Fruit fly (Drosophila melanogaster) whole organism, embryonic: ENCODE results near the gene CG17010.

Experiments used
- Atf6 ChIP-seq: fragments of 200-800 bp; sonication (Bioruptor generic); IDR thresholded peaks from 2 replicates; pipeline ENCODE4 v1.3.6; 2022; ENCODE audit warnings: missing biosample characterization, missing genetic modification characterization
- Bteb2 ChIP-seq: fragments of 200-800 bp; sonication (Bioruptor generic); optimal IDR thresholded peaks from 2 replicates; lab custom pipeline; 2016; ENCODE audit warnings: missing biosample characterization, missing genetic modification characterization
- CG10209 ChIP-seq: fragments of 200-800 bp; sonication (Bioruptor generic); optimal IDR thresholded peaks from 3 replicates; lab custom pipeline; 2017; ENCODE audit warnings: missing biosample characterization, mild to moderate bottlenecking, missing genetic modification characterization, missing genetic modification reagents
- CG11504 ChIP-seq: fragments of 200-800 bp; sonication (Bioruptor generic); optimal IDR thresholded peaks from 3 replicates; lab custom pipeline; 2019; ENCODE audit warnings: missing biosample characterization, mild to moderate bottlenecking, missing genetic modification characterization, moderate library complexity
- CG12219 ChIP-seq: fragments of 200-800 bp; sonication (Bioruptor generic); optimal IDR thresholded peaks from 3 replicates; lab custom pipeline; 2018; ENCODE audit warnings: missing biosample characterization, mild to moderate bottlenecking, missing genetic modification characterization
- CG12659 ChIP-seq: fragments of 200-800 bp; sonication (Bioruptor generic); optimal IDR thresholded peaks from 3 replicates; lab custom pipeline; 2017; ENCODE audit warnings: mild to moderate bottlenecking, missing biosample characterization, missing genetic modification reagents, missing genetic modification characterization
- CG14441 ChIP-seq: fragments of 200-800 bp; sonication (Bioruptor generic); IDR thresholded peaks from 2 replicates; pipeline ENCODE4 v1.3.6; 2022; ENCODE audit warnings: missing biosample characterization, missing genetic modification characterization
- CG15696 ChIP-seq: fragments of 200-800 bp; sonication (Bioruptor generic); optimal IDR thresholded peaks from 2 replicates; lab custom pipeline; 2019; ENCODE audit warnings: missing biosample characterization, mild to moderate bottlenecking, missing genetic modification characterization, moderate library complexity
- CG17328 ChIP-seq: fragments of 200-800 bp; sonication (Bioruptor generic); IDR thresholded peaks from 2 replicates; pipeline ENCODE4 v1.3.6; 2022; ENCODE audit warnings: missing biosample characterization, missing genetic modification characterization
- CG1832 ChIP-seq: fragments of 200-800 bp; sonication (Bioruptor generic); optimal IDR thresholded peaks from 2 replicates; lab custom pipeline; 2017; ENCODE audit warnings: missing biosample characterization, mild to moderate bottlenecking, missing genetic modification characterization, inconsistent platforms
- CG18764 ChIP-seq: fragments of 200-800 bp; sonication (Bioruptor generic); optimal IDR thresholded peaks from 3 replicates; lab custom pipeline; 2016; ENCODE audit warnings: missing biosample characterization, missing genetic modification characterization
- CG32772 ChIP-seq: fragments of 200-800 bp; sonication (Bioruptor generic); IDR thresholded peaks from 2 replicates; pipeline ENCODE4 v1.3.6; 2022; ENCODE audit warnings: missing biosample characterization, missing genetic modification characterization
- CG3847 ChIP-seq: fragments of 200-800 bp; sonication (Bioruptor generic); IDR thresholded peaks from 2 replicates; pipeline ENCODE4 v1.3.6; 2022; ENCODE audit warnings: missing biosample characterization, missing genetic modification characterization
- CG4328 ChIP-seq: fragments of 200-800 bp; sonication (Bioruptor generic); optimal IDR thresholded peaks from 3 replicates; lab custom pipeline; 2017; ENCODE audit warnings: missing biosample characterization, missing genetic modification reagents, missing genetic modification characterization
- CG4730 ChIP-seq: fragments of 200-800 bp; sonication (Bioruptor generic); IDR thresholded peaks from 2 replicates; pipeline ENCODE4 v1.3.6; 2022; ENCODE audit warnings: missing biosample characterization, missing genetic modification characterization
- CG5180 ChIP-seq: fragments of 200-800 bp; sonication (Bioruptor generic); optimal IDR thresholded peaks from 3 replicates; lab custom pipeline; 2017; ENCODE audit warnings: missing biosample characterization, missing genetic modification characterization, mild to moderate bottlenecking, moderate library complexity, missing genetic modification reagents
- CG6813 ChIP-seq: fragments of 200-800 bp; sonication (Bioruptor generic); optimal IDR thresholded peaks from 2 replicates; lab custom pipeline; 2017; ENCODE audit warnings: missing biosample characterization, missing genetic modification characterization, mild to moderate bottlenecking, moderate library complexity, missing genetic modification reagents
- D ChIP-seq, 2 experiments: fragments of 200-800 bp in 1 of 2; fragments of >200 bp in 1 of 2; sonication (Bioruptor generic) in 1 of 2; optimal IDR thresholded peaks; 2 replicates in 1 of 2; 3 replicates in 1 of 2; lab custom pipeline; 2017; ENCODE audit warnings: mild to moderate bottlenecking in 1 of 2, missing biosample characterization in 1 of 2, missing genetic modification characterization in 1 of 2, missing genetic modification reagents in 1 of 2
- ERR ChIP-seq: fragments of 200-800 bp; sonication (Bioruptor generic); optimal IDR thresholded peaks from 2 replicates; lab custom pipeline; 2016; ENCODE audit warnings: missing biosample characterization, missing genetic modification characterization
- Eip74EF ChIP-seq, 2 experiments: fragments of 200-800 bp in 1 of 2; fragments of >200 bp in 1 of 2; sonication (Bioruptor generic) in 1 of 2; optimal IDR thresholded peaks; 2 replicates each; lab custom pipeline; 2017 to 2019; ENCODE audit warnings: missing biosample characterization in 2 of 2, missing genetic modification characterization in 2 of 2, mild to moderate bottlenecking in 1 of 2, moderate library complexity in 1 of 2
- HHEX ChIP-seq: fragments of 200-800 bp; sonication (Bioruptor generic); optimal IDR thresholded peaks from 3 replicates; lab custom pipeline; 2017; ENCODE audit warnings: missing biosample characterization, mild to moderate bottlenecking, missing genetic modification characterization, missing genetic modification reagents
- Hmr ChIP-seq: fragments of 200-800 bp; sonication (Bioruptor generic); optimal IDR thresholded peaks from 3 replicates; lab custom pipeline; 2017; ENCODE audit warnings: mild to moderate bottlenecking, missing biosample characterization, missing genetic modification reagents, missing genetic modification characterization
- Neu2 ChIP-seq: fragments of 200-800 bp; sonication (Bioruptor generic); optimal IDR thresholded peaks from 3 replicates; lab custom pipeline; 2016; ENCODE audit warnings: missing biosample characterization, missing genetic modification characterization, borderline replicate concordance
- Optix ChIP-seq: fragments of 200-800 bp; sonication (Bioruptor generic); IDR thresholded peaks from 3 replicates; pipeline ENCODE4 v1.3.6; 2022; ENCODE audit warnings: missing biosample characterization, missing genetic modification characterization
- Ptx1 ChIP-seq: fragments of 200-800 bp; sonication (Bioruptor generic); IDR thresholded peaks from 2 replicates; pipeline ENCODE4 v1.3.6; 2022; ENCODE audit warnings: missing biosample characterization, missing genetic modification characterization
- Rfx ChIP-seq: fragments of 200-800 bp; sonication (Bioruptor generic); IDR thresholded peaks from 2 replicates; pipeline ENCODE4 v1.3.6; 2022; ENCODE audit warnings: missing biosample characterization, missing genetic modification characterization
- Stat92E ChIP-seq, 3 experiments: fragments of >200 bp in 2 of 3; fragments of 200-800 bp in 1 of 3; sonication (Bioruptor generic) in 1 of 3; optimal IDR thresholded peaks; 2 replicates each; lab custom pipeline; 2017 to 2019; ENCODE audit warnings: missing biosample characterization in 3 of 3, missing genetic modification characterization in 3 of 3, mild to moderate bottlenecking in 1 of 3, moderate library complexity in 1 of 3
- Tbp ChIP-seq: fragments of >200 bp; optimal IDR thresholded peaks from 2 replicates; lab custom pipeline; 2018; ENCODE audit warnings: missing biosample characterization, missing genetic modification characterization
- Xrp1 ChIP-seq: fragments of 200-800 bp; sonication (Bioruptor generic); IDR thresholded peaks from 2 replicates; pipeline ENCODE4 v1.3.6; 2022; ENCODE audit warnings: missing biosample characterization, missing genetic modification characterization
- ci ChIP-seq: fragments of 200-800 bp; sonication (Bioruptor generic); IDR thresholded peaks from 3 replicates; pipeline ENCODE4 v1.3.6; 2022; ENCODE audit warnings: missing biosample characterization, missing genetic modification characterization
- crol ChIP-seq: fragments of 200-800 bp; sonication (Bioruptor generic); IDR thresholded peaks from 2 replicates; pipeline ENCODE4 v1.3.6; 2022; ENCODE audit warnings: missing biosample characterization, missing genetic modification characterization
- danr ChIP-seq: fragments of 200-800 bp; sonication (Bioruptor generic); IDR thresholded peaks from 2 replicates; pipeline ENCODE4 v1.3.6; 2022; ENCODE audit warnings: missing biosample characterization, missing genetic modification characterization
- dmrt99B ChIP-seq: fragments of 200-800 bp; sonication (Bioruptor generic); optimal IDR thresholded peaks from 2 replicates; lab custom pipeline; 2018; ENCODE audit warnings: missing biosample characterization, mild to moderate bottlenecking, missing genetic modification characterization, moderate library complexity
- esg ChIP-seq: fragments of 200-800 bp; sonication (Bioruptor generic); conservative IDR thresholded peaks from 2 replicates; pipeline ENCODE4 v1.3.6; 2022; ENCODE audit warnings: missing biosample characterization, missing genetic modification characterization
- ewg ChIP-seq: fragments of 200-800 bp; sonication (Bioruptor generic); optimal IDR thresholded peaks from 3 replicates; lab custom pipeline; 2017; ENCODE audit warnings: mild to moderate bottlenecking, missing biosample characterization, missing genetic modification reagents, missing genetic modification characterization
- grn ChIP-seq: fragments of 200-800 bp; sonication (Bioruptor generic); optimal IDR thresholded peaks from 3 replicates; lab custom pipeline; 2017; ENCODE audit warnings: missing biosample characterization, missing genetic modification characterization
- kay ChIP-seq: fragments of 200-800 bp; sonication (Bioruptor generic); optimal IDR thresholded peaks from 2 replicates; lab custom pipeline; 2016; ENCODE audit warnings: missing biosample characterization, missing genetic modification characterization
- kni ChIP-seq: fragments of 200-800 bp; sonication (Bioruptor generic); optimal IDR thresholded peaks from 3 replicates; lab custom pipeline; 2017; ENCODE audit warnings: mild to moderate bottlenecking, missing biosample characterization, missing genetic modification reagents, missing genetic modification characterization
- nom ChIP-seq: fragments of 200-800 bp; sonication (Bioruptor generic); optimal IDR thresholded peaks from 2 replicates; lab custom pipeline; 2017; ENCODE audit warnings: missing biosample characterization, missing genetic modification characterization, mild to moderate bottlenecking, moderate library complexity, missing genetic modification reagents
- oc ChIP-seq: fragments of 200-800 bp; sonication (Bioruptor generic); optimal IDR thresholded peaks from 2 replicates; lab custom pipeline; 2018; ENCODE audit warnings: missing biosample characterization, mild to moderate bottlenecking, missing genetic modification characterization, moderate library complexity
- odd ChIP-seq: fragments of 200-800 bp; sonication (Bioruptor generic); optimal IDR thresholded peaks from 2 replicates; lab custom pipeline; 2017; ENCODE audit warnings: missing biosample characterization, mild to moderate bottlenecking, missing genetic modification characterization
- peb ChIP-seq: fragments of 200-800 bp; sonication (Bioruptor generic); IDR thresholded peaks from 2 replicates; pipeline ENCODE4 v1.3.6; 2022; ENCODE audit warnings: missing biosample characterization, missing genetic modification characterization
- psq ChIP-seq: fragments of 200-800 bp; sonication (Bioruptor generic); optimal IDR thresholded peaks from 2 replicates; lab custom pipeline; 2017; ENCODE audit warnings: missing biosample characterization, missing genetic modification characterization
- sc ChIP-seq, 3 experiments: fragments of >200 bp in 2 of 3; fragments of 200-800 bp in 1 of 3; sonication (Bioruptor generic) in 1 of 3; optimal IDR thresholded peaks; 2 replicates in 2 of 3; 3 replicates in 1 of 3; lab custom pipeline; 2017; ENCODE audit warnings: mild to moderate bottlenecking in 1 of 3, missing biosample characterization in 1 of 3, missing genetic modification characterization in 1 of 3, missing genetic modification reagents in 1 of 3
- tin ChIP-seq: fragments of 200-800 bp; sonication (Bioruptor generic); optimal IDR thresholded peaks from 3 replicates; lab custom pipeline; 2016; ENCODE audit warnings: missing biosample characterization, missing genetic modification characterization
- tio ChIP-seq: fragments of 200-800 bp; sonication (Bioruptor generic); optimal IDR thresholded peaks from 2 replicates; lab custom pipeline; 2017; ENCODE audit warnings: missing biosample characterization, missing genetic modification characterization, inconsistent platforms
- unpg ChIP-seq: fragments of 200-800 bp; sonication (Bioruptor generic); optimal IDR thresholded peaks from 3 replicates; lab custom pipeline; 2018; ENCODE audit warnings: missing biosample characterization, mild to moderate bottlenecking, missing genetic modification characterization, moderate library complexity
- yki ChIP-seq: fragments of >200 bp; optimal IDR thresholded peaks from 3 replicates; lab custom pipeline; 2018

The CG17010 gene

DNA sequence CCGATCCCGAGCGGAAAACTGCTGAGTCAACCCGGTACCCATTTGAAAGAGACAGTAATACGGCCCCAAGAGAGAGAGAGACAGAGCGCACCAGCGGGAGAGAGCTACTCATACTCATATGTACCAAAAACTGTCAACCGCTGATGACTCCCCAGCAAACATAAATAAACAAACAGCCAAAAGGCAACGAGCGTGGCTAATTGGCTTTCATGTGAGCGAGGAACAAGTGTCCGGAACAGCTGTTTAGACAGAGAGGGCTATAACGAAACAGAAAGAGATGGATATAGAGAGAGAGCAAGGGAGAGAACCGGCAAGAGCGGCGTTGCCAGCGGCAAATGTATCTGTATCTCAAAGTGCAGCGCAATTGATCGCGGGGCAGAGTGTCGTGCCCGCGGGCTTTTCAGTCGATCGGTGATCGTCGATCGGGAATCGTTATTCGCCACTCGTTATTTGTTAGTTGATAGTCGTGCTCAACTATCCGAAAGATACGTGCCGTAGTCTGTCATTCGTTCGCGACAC, 9.8 kb downstream of the CG17010 start (continued):
- TF ChIP-seq psq = no peak
- peak; percentile 35 for TF ChIP-seq unpg (GFP tag; lab: Kevin White, UChicago)
- peak; percentile 55 for TF ChIP-seq yki (lab: Kevin White, UChicago)
- TF ChIP-seq Ptx1 (GFP tag; lab: Robert Waterston, UW) = no peak
- TF ChIP-seq ewg (GFP tag; lab: Kevin White, UChicago) = no peak
- peak; percentile 24; the same call in 1 of the 2 replicates for TF ChIP-seq Rfx (GFP tag; lab: Robert Waterston, UW)
- TF ChIP-seq CG15696 = no peak
- TF ChIP-seq CG12219 (GFP tag; lab: Kevin White, UChicago) = peak; percentile 48
- TF ChIP-seq CG18764 (GFP tag; lab: Kevin White, UChicago) = peak; percentile 8
- no peak for TF ChIP-seq Tbp
- TF ChIP-seq grn (GFP tag; lab: Kevin White, UChicago) = peak; percentile 64
- TF ChIP-seq kay = peak; percentile 9
- peak; percentile 42 for TF ChIP-seq CG11504
- TF ChIP-seq oc = peak; percentile 65
- no peak for TF ChIP-seq Neu2 (GFP tag; lab: Kevin White, UChicago)
- no peak for TF ChIP-seq CG32772 (GFP tag; lab: Robert Waterston, UW)
- no peak for TF ChIP-seq Bteb2 (GFP tag; lab: Kevin White, UChicago)
- TF ChIP-seq Hmr = peak; percentile 36
- TF ChIP-seq Xrp1 (GFP tag; lab: Robert Waterston, UW) = peak; percentile 25; the same call in 1 of the 2 replicates
- TF ChIP-seq CG14441 (GFP tag; lab: Robert Waterston, UW) = peak; percentile 17; the same call in 1 of the 2 replicates
- TF ChIP-seq sc (optimal IDR thresholded peaks at IDR 0.05; lab: Kevin White, UChicago) = no peak
- no peak for TF ChIP-seq sc (GFP tag; optimal IDR thresholded peaks at IDR 0.05; lab: Kevin White, UChicago)
- TF ChIP-seq CG1832 = peak; percentile 82
- TF ChIP-seq Stat92E (GFP tag; optimal IDR thresholded peaks at IDR 0.05; lab: Kevin White, UChicago) = no peak
- peak; percentile 31; the same call in 1 of the 2 replicates for TF ChIP-seq crol (GFP tag; lab: Robert Waterston, UW)
- peak; percentile 9 for TF ChIP-seq CG12659
- peak; percentile 49 for TF ChIP-seq CG6813 (GFP tag; lab: Kevin White, UChicago)
- TF ChIP-seq dmrt99B = peak; percentile 35
- TF ChIP-seq Eip74EF (GFP tag; optimal IDR thresholded peaks at IDR 0.05; lab: Kevin White, UChicago) = peak in 1 of 2 experiments; percentile 35
- TF ChIP-seq CG17328 (GFP tag; lab: Robert Waterston, UW) = no peak
- no peak for TF ChIP-seq Optix (GFP tag; lab: Robert Waterston, UW)
- TF ChIP-seq ERR = peak; percentile 6
- TF ChIP-seq CG5180 = peak; percentile 5
- no peak for TF ChIP-seq tio (GFP tag; lab: Kevin White, UChicago)
- TF ChIP-seq D (optimal IDR thresholded peaks at IDR 0.05; lab: Kevin White, UChicago) = no peak
- TF ChIP-seq D (GFP tag; optimal IDR thresholded peaks at IDR 0.05; lab: Kevin White, UChicago) = no peak
- peak; percentile 86 for TF ChIP-seq kni (GFP tag; lab: Kevin White, UChicago)
- no peak for TF ChIP-seq CG3847 (GFP tag; lab: Robert Waterston, UW)
- no peak for TF ChIP-seq esg (GFP tag; lab: Robert Waterston, UW)
- TF ChIP-seq Atf6 (GFP tag; lab: Robert Waterston, UW) = peak; percentile 46; the same call in 1 of the 2 replicates
- peak; percentile 13 for TF ChIP-seq CG10209 (GFP tag; lab: Kevin White, UChicago)
- TF ChIP-seq ci = peak; percentile 42; the same call in 1 of the 3 replicates
- TF ChIP-seq CG4328 = peak; percentile 40
- no peak for TF ChIP-seq danr
- TF ChIP-seq odd (GFP tag; lab: Kevin White, UChicago) = peak; percentile 73
- no peak for TF ChIP-seq peb
- TF ChIP-seq CG4730 (GFP tag; lab: Robert Waterston, UW) = no peak
- TF ChIP-seq HHEX (GFP tag; lab: Kevin White, UChicago) = peak; percentile 47
- TF ChIP-seq tin = no peak
- no peak for TF ChIP-seq nom
